Worm (Caenorhabditis elegans) whole organism, early embryonic: Measurements from ENCODE around the gene hlh-11.

Source experiments
- ama-1 ChIP-seq: fragments of 150-350 bp; optimal IDR thresholded peaks from 2 replicates; lab custom pipeline; 2014
- ceh-36 ChIP-seq: sonication (generic microtip); optimal IDR thresholded peaks from 2 replicates; lab custom pipeline; 2016; ENCODE audit warnings: missing genetic modification characterization, inconsistent platforms, missing compliant biosample characterization
- hmg-4 ChIP-seq: fragments of 200-800 bp; sonication (Bioruptor generic); optimal IDR thresholded peaks from 2 replicates; lab custom pipeline; 2018; ENCODE audit warnings: mild to moderate bottlenecking, missing genetic modification characterization, missing compliant biosample characterization
- hnd-1 ChIP-seq: sonication (generic microtip); optimal IDR thresholded peaks from 2 replicates; lab custom pipeline; 2016; ENCODE audit warnings: missing genetic modification characterization, missing compliant biosample characterization
- pes-1 ChIP-seq: fragments of 200-800 bp; sonication (Bioruptor generic); IDR thresholded peaks from 2 replicates; pipeline ENCODE4 v1.3.6; 2022; ENCODE audit warnings: missing genetic modification reagents, missing genetic modification characterization, missing compliant biosample characterization
- tbx-37 ChIP-seq: fragments of 200-800 bp; sonication (Bioruptor generic); conservative IDR thresholded peaks from 2 replicates; pipeline ENCODE4 v1.3.6; 2022; ENCODE audit warnings: missing genetic modification reagents, missing genetic modification characterization, missing compliant biosample characterization

DNA sequence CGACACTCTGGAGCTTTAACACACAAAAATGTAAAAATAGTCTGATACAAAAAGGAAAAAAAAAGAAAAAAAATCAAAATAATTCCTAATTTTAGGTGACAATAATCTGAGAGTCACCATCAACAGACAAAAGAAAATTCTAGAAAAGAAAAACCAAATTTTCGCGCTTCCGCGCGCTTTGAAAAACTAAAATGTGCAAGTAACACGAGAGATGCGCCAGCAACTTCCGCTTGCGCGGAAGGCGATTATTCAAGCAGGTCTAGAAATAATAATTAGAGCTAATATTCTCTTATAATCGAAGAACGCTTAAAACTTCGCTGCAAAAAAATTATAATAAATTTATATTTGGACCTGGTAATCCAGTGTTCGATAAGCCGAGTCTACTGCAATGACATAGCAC, 2.6 kb upstream of the hlh-11 start:
- TF ChIP-seq hmg-4 (GFP tag; lab: Kevin White, UChicago): no peak
- no peak for TF ChIP-seq ama-1 (lab: Kevin White, UChicago)
- no peak for TF ChIP-seq hnd-1
- TF ChIP-seq tbx-37 (GFP tag; lab: Robert Waterston, UW): no peak
- no peak for TF ChIP-seq ceh-36 (tag; lab: Kevin White, UChicago)
- TF ChIP-seq pes-1 (GFP tag; lab: Robert Waterston, UW): no peak
